Fruit fly (Drosophila melanogaster) whole organism, embryonic: Measurements from ENCODE around the gene Ptp10D.
A peak's percentile ranks its signal among the peaks of the same experiment; 100 is the strongest.

Experiments
- ATbp ChIP-seq: fragments of 200-800 bp; sonication (Bioruptor generic); optimal IDR thresholded peaks from 2 replicates; lab custom pipeline; 2017; ENCODE audit warnings: missing biosample characterization, mild to moderate bottlenecking, missing genetic modification characterization, missing genetic modification reagents
- Ada2b ChIP-seq: fragments of 200-800 bp; sonication (Bioruptor generic); IDR thresholded peaks from 2 replicates; pipeline ENCODE4 v1.3.6; 2022; ENCODE audit warnings: missing biosample characterization, missing genetic modification characterization
- Bgb ChIP-seq: fragments of 200-800 bp; sonication (Bioruptor generic); IDR thresholded peaks from 2 replicates; pipeline ENCODE4 v1.3.6; 2022; ENCODE audit warnings: missing biosample characterization, missing genetic modification characterization; ENCODE audit not compliant: partially characterized antibody
- CG1024 ChIP-seq: fragments of 200-800 bp; sonication (Bioruptor generic); IDR thresholded peaks from 2 replicates; pipeline ENCODE4 v1.3.6; 2022; ENCODE audit warnings: missing biosample characterization, missing genetic modification characterization
- CG10366 ChIP-seq: fragments of 200-800 bp; sonication (Bioruptor generic); IDR thresholded peaks from 2 replicates; pipeline ENCODE4 v1.3.6; 2022; ENCODE audit warnings: missing biosample characterization, missing genetic modification characterization
- CG11695 ChIP-seq: fragments of 200-800 bp; sonication (Bioruptor generic); IDR thresholded peaks from 3 replicates; pipeline ENCODE4 v1.3.6; 2022; ENCODE audit warnings: missing biosample characterization, missing genetic modification characterization
- CG17361 ChIP-seq: fragments of 200-800 bp; sonication (Bioruptor generic); IDR thresholded peaks from 3 replicates; pipeline ENCODE4 v1.3.6; 2022; ENCODE audit warnings: missing biosample characterization, missing genetic modification characterization
- CG2202 ChIP-seq: fragments of 200-800 bp; sonication (Bioruptor generic); optimal IDR thresholded peaks from 2 replicates; lab custom pipeline; 2018; ENCODE audit warnings: missing biosample characterization, mild to moderate bottlenecking, missing genetic modification characterization
- CG2678 ChIP-seq: fragments of 200-800 bp; sonication (Bioruptor generic); optimal IDR thresholded peaks from 3 replicates; lab custom pipeline; 2019; ENCODE audit warnings: missing biosample characterization, mild to moderate bottlenecking, missing genetic modification characterization, moderate library complexity
- CG30431 ChIP-seq: fragments of 200-800 bp; sonication (Bioruptor generic); optimal IDR thresholded peaks from 2 replicates; lab custom pipeline; 2017; ENCODE audit warnings: missing biosample characterization, missing genetic modification characterization
- CG32767 ChIP-seq: fragments of 200-800 bp; sonication (Bioruptor generic); IDR thresholded peaks from 2 replicates; pipeline ENCODE4 v1.3.6; 2022; ENCODE audit warnings: missing biosample characterization, missing genetic modification characterization
- CG3281 ChIP-seq: fragments of 200-800 bp; sonication (Bioruptor generic); optimal IDR thresholded peaks from 3 replicates; lab custom pipeline; 2017; ENCODE audit warnings: missing biosample characterization, mild to moderate bottlenecking, missing genetic modification characterization
- CG3407 ChIP-seq: fragments of 200-800 bp; sonication (Bioruptor generic); optimal IDR thresholded peaks from 2 replicates; lab custom pipeline; 2018; ENCODE audit warnings: missing biosample characterization, mild to moderate bottlenecking, missing genetic modification characterization
- CG34376 ChIP-seq: fragments of 200-800 bp; sonication (Bioruptor generic); optimal IDR thresholded peaks from 2 replicates; lab custom pipeline; 2018; ENCODE audit warnings: missing biosample characterization, mild to moderate bottlenecking, missing genetic modification characterization
- CG7372 ChIP-seq: fragments of 200-800 bp; sonication (Bioruptor generic); IDR thresholded peaks from 2 replicates; pipeline ENCODE4 v1.3.6; 2022; ENCODE audit warnings: missing biosample characterization, missing genetic modification characterization
- CG7556 ChIP-seq: fragments of 200-800 bp; sonication (Bioruptor generic); optimal IDR thresholded peaks from 2 replicates; lab custom pipeline; 2017; ENCODE audit warnings: missing biosample characterization, mild to moderate bottlenecking, missing genetic modification characterization
- CG9932 ChIP-seq: fragments of 200-800 bp; sonication (Bioruptor generic); IDR thresholded peaks from 2 replicates; pipeline ENCODE4 v1.3.6; 2022; ENCODE audit warnings: missing biosample characterization, missing genetic modification characterization
- Doc3 ChIP-seq: fragments of 200-800 bp; sonication (Bioruptor generic); IDR thresholded peaks from 3 replicates; pipeline ENCODE4 v1.3.6; 2022; ENCODE audit warnings: missing biosample characterization, missing genetic modification characterization; ENCODE audit not compliant: partially characterized antibody
- Fer2 ChIP-seq: fragments of 200-800 bp; sonication (Bioruptor generic); optimal IDR thresholded peaks from 2 replicates; lab custom pipeline; 2018; ENCODE audit warnings: missing biosample characterization, mild to moderate bottlenecking, missing genetic modification characterization, moderate library complexity
- Fer3 ChIP-seq: fragments of 200-800 bp; sonication (Bioruptor generic); optimal IDR thresholded peaks from 2 replicates; lab custom pipeline; 2018; ENCODE audit warnings: missing biosample characterization, mild to moderate bottlenecking, missing genetic modification characterization, moderate library complexity
- Gug ChIP-seq: fragments of 200-800 bp; sonication (Bioruptor generic); IDR thresholded peaks from 4 replicates; pipeline ENCODE4 v1.3.6; 2022; ENCODE audit warnings: missing biosample characterization, missing genetic modification characterization
- HLH3B ChIP-seq: fragments of 200-800 bp; sonication (Bioruptor generic); IDR thresholded peaks from 2 replicates; pipeline ENCODE4 v1.3.6; 2022; ENCODE audit warnings: missing biosample characterization, missing genetic modification characterization
- HLH54F ChIP-seq: fragments of 200-800 bp; sonication (Bioruptor generic); optimal IDR thresholded peaks from 3 replicates; lab custom pipeline; 2016; ENCODE audit warnings: missing biosample characterization, missing genetic modification characterization
- HLHmδ ChIP-seq: fragments of 200-800 bp; sonication (Bioruptor generic); optimal IDR thresholded peaks from 2 replicates; lab custom pipeline; 2018; ENCODE audit warnings: missing biosample characterization, mild to moderate bottlenecking, missing genetic modification characterization, moderate library complexity
- Hr78 ChIP-seq, 2 experiments: fragments of 200-800 bp in 1 of 2; fragments of >200 bp in 1 of 2; sonication (Bioruptor generic) in 1 of 2; optimal IDR thresholded peaks; 2 replicates each; lab custom pipeline; 2017 to 2019; ENCODE audit warnings: missing biosample characterization in 2 of 2, missing genetic modification characterization in 2 of 2, mild to moderate bottlenecking in 1 of 2, moderate library complexity in 1 of 2
- Lhr ChIP-seq: fragments of 200-800 bp; sonication (Bioruptor generic); optimal IDR thresholded peaks from 3 replicates; lab custom pipeline; 2017; ENCODE audit warnings: mild to moderate bottlenecking, missing biosample characterization, missing genetic modification reagents, missing genetic modification characterization
- MTF-1 ChIP-seq: fragments of 200-800 bp; sonication (Bioruptor generic); optimal IDR thresholded peaks from 2 replicates; lab custom pipeline; 2018; ENCODE audit warnings: missing biosample characterization, mild to moderate bottlenecking, missing genetic modification characterization, borderline replicate concordance
- Meics ChIP-seq: fragments of 200-800 bp; sonication (Bioruptor generic); optimal IDR thresholded peaks from 2 replicates; lab custom pipeline; 2017; ENCODE audit warnings: missing biosample characterization, mild to moderate bottlenecking, missing genetic modification characterization
- Myb ChIP-seq: fragments of 200-800 bp; sonication (Bioruptor generic); optimal IDR thresholded peaks from 2 replicates; lab custom pipeline; 2016; ENCODE audit warnings: missing biosample characterization, missing genetic modification characterization
- Opbp ChIP-seq: fragments of 200-800 bp; sonication (Bioruptor generic); IDR thresholded peaks from 3 replicates; pipeline ENCODE4 v1.3.6; 2022; ENCODE audit warnings: missing biosample characterization, missing genetic modification characterization; ENCODE audit not compliant: partially characterized antibody
- Sin3A ChIP-seq: fragments of >200 bp; optimal IDR thresholded peaks from 2 replicates; lab custom pipeline; 2018
- Six4 ChIP-seq: fragments of 200-800 bp; sonication (Bioruptor generic); optimal IDR thresholded peaks from 2 replicates; lab custom pipeline; 2016; ENCODE audit warnings: missing biosample characterization, missing genetic modification characterization
- br ChIP-seq: fragments of >200 bp; optimal IDR thresholded peaks from 2 replicates; lab custom pipeline; 2017
- cad ChIP-seq: fragments of >200 bp; optimal IDR thresholded peaks from 2 replicates; lab custom pipeline; 2017; ENCODE audit warnings: missing biosample characterization, missing genetic modification characterization
- chif ChIP-seq, 2 experiments: fragments of 200-800 bp; sonication (Bioruptor generic); optimal IDR thresholded peaks; 3 replicates each; lab custom pipeline; 2016; ENCODE audit warnings: missing biosample characterization in 2 of 2, missing genetic modification characterization in 2 of 2
- chn ChIP-seq: fragments of 200-800 bp; sonication (Bioruptor generic); optimal IDR thresholded peaks from 2 replicates; lab custom pipeline; 2016; ENCODE audit warnings: missing biosample characterization, missing genetic modification characterization
- crol ChIP-seq: fragments of 200-800 bp; sonication (Bioruptor generic); IDR thresholded peaks from 2 replicates; pipeline ENCODE4 v1.3.6; 2022; ENCODE audit warnings: missing biosample characterization, missing genetic modification characterization
- da ChIP-seq: fragments of 200-800 bp; sonication (Bioruptor generic); optimal IDR thresholded peaks from 2 replicates; lab custom pipeline; 2016; ENCODE audit warnings: missing biosample characterization, missing genetic modification characterization
- dm ChIP-seq: fragments of 200-800 bp; sonication (Bioruptor generic); optimal IDR thresholded peaks from 3 replicates; lab custom pipeline; 2016; ENCODE audit warnings: missing biosample characterization, missing genetic modification characterization
- fd64A ChIP-seq: fragments of 200-800 bp; sonication (Bioruptor generic); optimal IDR thresholded peaks from 3 replicates; lab custom pipeline; 2018; ENCODE audit warnings: missing biosample characterization, mild to moderate bottlenecking, missing genetic modification characterization
- gcm2 ChIP-seq: fragments of 200-800 bp; sonication (Bioruptor generic); optimal IDR thresholded peaks from 2 replicates; lab custom pipeline; 2016; ENCODE audit warnings: missing biosample characterization, missing genetic modification characterization
- gfzf ChIP-seq: fragments of 200-800 bp; sonication (Bioruptor generic); optimal IDR thresholded peaks from 2 replicates; lab custom pipeline; 2016; ENCODE audit warnings: missing biosample characterization, mild to moderate bottlenecking, missing genetic modification characterization, moderate library complexity
- gt ChIP-seq: fragments of 200-800 bp; sonication (Bioruptor generic); IDR thresholded peaks from 2 replicates; pipeline ENCODE4 v1.3.6; 2022; ENCODE audit warnings: missing biosample characterization, missing genetic modification characterization
- ken ChIP-seq: fragments of 200-800 bp; sonication (Bioruptor generic); IDR thresholded peaks from 3 replicates; pipeline ENCODE4 v1.3.6; 2022; ENCODE audit warnings: missing biosample characterization, missing genetic modification characterization
- luna ChIP-seq: fragments of 200-800 bp; sonication (Bioruptor generic); optimal IDR thresholded peaks from 2 replicates; lab custom pipeline; 2016; ENCODE audit warnings: missing biosample characterization, missing genetic modification characterization
- mirr ChIP-seq: fragments of 200-800 bp; sonication (Bioruptor generic); optimal IDR thresholded peaks from 3 replicates; lab custom pipeline; 2018; ENCODE audit warnings: missing biosample characterization, mild to moderate bottlenecking, missing genetic modification characterization
- nerfin-1 ChIP-seq: fragments of 200-800 bp; sonication (Bioruptor generic); optimal IDR thresholded peaks from 3 replicates; lab custom pipeline; 2019; ENCODE audit warnings: missing biosample characterization, mild to moderate bottlenecking, missing genetic modification characterization, moderate library complexity
- nmo ChIP-seq: fragments of 200-800 bp; sonication (Bioruptor generic); optimal IDR thresholded peaks from 2 replicates; lab custom pipeline; 2018; ENCODE audit warnings: missing biosample characterization, mild to moderate bottlenecking, missing genetic modification characterization, moderate library complexity
- pfk ChIP-seq: fragments of 200-800 bp; sonication (Bioruptor generic); optimal IDR thresholded peaks from 2 replicates; lab custom pipeline; 2018; ENCODE audit warnings: missing biosample characterization, mild to moderate bottlenecking, missing genetic modification characterization, moderate library complexity
- pzg ChIP-seq: fragments of 200-800 bp; sonication (Bioruptor generic); optimal IDR thresholded peaks from 3 replicates; lab custom pipeline; 2018; ENCODE audit warnings: missing biosample characterization, mild to moderate bottlenecking, missing genetic modification characterization, moderate library complexity
- stwl ChIP-seq: fragments of 200-800 bp; sonication (Bioruptor generic); optimal IDR thresholded peaks from 3 replicates; lab custom pipeline; 2018; ENCODE audit warnings: missing biosample characterization, mild to moderate bottlenecking, missing genetic modification characterization, moderate library complexity

Ptp10D gene

DNA sequence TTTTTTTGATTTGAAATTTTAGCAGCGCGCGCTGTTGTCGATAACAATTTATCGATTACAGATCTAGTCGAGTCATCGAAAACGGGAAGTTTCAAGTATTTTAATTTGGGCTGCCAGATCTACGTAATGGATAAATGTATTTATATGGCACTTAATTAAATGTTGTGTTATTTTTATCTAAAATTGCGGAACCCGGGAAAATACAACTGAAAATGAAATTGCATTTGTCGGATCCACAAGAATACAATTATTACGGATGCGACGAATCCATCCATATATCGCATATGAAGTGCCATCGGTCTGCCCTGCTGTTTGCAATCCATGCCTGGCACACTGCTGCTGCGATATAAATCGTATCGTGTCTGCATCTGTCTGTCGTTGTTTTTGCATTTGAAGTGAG is 98.3 kb downstream of the Ptp10D start, which contains the start of gene Tango10 (continued):
- TF ChIP-seq Six4 (GFP tag; lab: Kevin White, UChicago): no peak
- TF ChIP-seq Gug (GFP tag; lab: Robert Waterston, UW): no peak; the same call in 3 of the 4 replicates
- peak; percentile 47 for TF ChIP-seq gfzf (GFP tag; lab: Kevin White, UChicago)
- TF ChIP-seq CG2202: no peak
- TF ChIP-seq CG7556 (GFP tag; lab: Kevin White, UChicago): peak; percentile 23
- TF ChIP-seq Lhr (GFP tag; lab: Kevin White, UChicago): peak; percentile 2
- no peak for TF ChIP-seq CG11695 (GFP tag; lab: Robert Waterston, UW)
- TF ChIP-seq luna (GFP tag; lab: Kevin White, UChicago): no peak
- TF ChIP-seq chn (GFP tag; lab: Kevin White, UChicago): peak; percentile 23
- peak; percentile 34 for TF ChIP-seq Meics (GFP tag; lab: Kevin White, UChicago)
- TF ChIP-seq Fer3 (tag; lab: Kevin White, UChicago): peak; percentile 20
- peak; percentile 72 for TF ChIP-seq pzg (GFP tag; lab: Kevin White, UChicago)
- TF ChIP-seq br (lab: Kevin White, UChicago): no peak
- peak; percentile 1 to 26 for TF ChIP-seq chif (GFP tag; optimal IDR thresholded peaks at IDR 0.05; lab: Kevin White, UChicago)
- TF ChIP-seq CG30431 (GFP tag; lab: Kevin White, UChicago): no peak
- peak; percentile 60; the same call in 2 of the 3 replicates for TF ChIP-seq Opbp (GFP tag; lab: Robert Waterston, UW)
- no peak for TF ChIP-seq ATbp (GFP tag; lab: Kevin White, UChicago)
- peak; percentile 45; the same call in 2 of the 3 replicates for TF ChIP-seq CG17361 (GFP tag; lab: Robert Waterston, UW)
- TF ChIP-seq gcm2 (GFP tag; lab: Kevin White, UChicago): peak; percentile 21
- TF ChIP-seq Fer2 (tag; lab: Kevin White, UChicago): no peak
- TF ChIP-seq CG34376: peak; percentile 20
- peak; percentile 60 for TF ChIP-seq nmo (GFP tag; lab: Kevin White, UChicago)
- TF ChIP-seq Doc3 (GFP tag; lab: Robert Waterston, UW): peak; percentile 83
- peak; percentile 51 for TF ChIP-seq nerfin-1 (tag; lab: Kevin White, UChicago)
- TF ChIP-seq HLH3B (GFP tag; lab: Robert Waterston, UW): peak; percentile 58
- TF ChIP-seq ken (GFP tag; lab: Robert Waterston, UW): peak; percentile 66; the same call in 2 of the 3 replicates
- TF ChIP-seq Ada2b (GFP tag; lab: Robert Waterston, UW): 0 out of 2 replicates have a peak, but pooled peaks have one; percentile 24
- TF ChIP-seq cad (GFP tag; lab: Kevin White, UChicago): no peak
- TF ChIP-seq HLH54F: peak; percentile 61
- TF ChIP-seq mirr (GFP tag; lab: Kevin White, UChicago): no peak
- peak; percentile 25; the same call in 1 of the 2 replicates for TF ChIP-seq CG32767 (GFP tag; lab: Robert Waterston, UW)
- TF ChIP-seq crol (GFP tag; lab: Robert Waterston, UW): no peak
- TF ChIP-seq fd64A (GFP tag; lab: Kevin White, UChicago): no peak
- TF ChIP-seq CG3407 (GFP tag; lab: Kevin White, UChicago): no peak
- TF ChIP-seq Hr78 (GFP tag; optimal IDR thresholded peaks at IDR 0.05; lab: Kevin White, UChicago): no peak
- TF ChIP-seq CG9932 (GFP tag; lab: Robert Waterston, UW): peak; percentile 77
- no peak for TF ChIP-seq da (GFP tag; lab: Kevin White, UChicago)
- no peak for TF ChIP-seq pfk
- TF ChIP-seq CG7372: peak; percentile 41; the same call in 1 of the 2 replicates
- TF ChIP-seq gt (GFP tag; lab: Robert Waterston, UW): no peak
- TF ChIP-seq Bgb (GFP tag; lab: Robert Waterston, UW): peak; percentile 84
- peak; percentile 61 for TF ChIP-seq CG3281 (GFP tag; lab: Kevin White, UChicago)
- peak; percentile 61 for TF ChIP-seq Myb (GFP tag; lab: Kevin White, UChicago)
- TF ChIP-seq CG2678 (tag; lab: Kevin White, UChicago): no peak
- TF ChIP-seq MTF-1 (GFP tag; lab: Kevin White, UChicago): no peak
- TF ChIP-seq dm (GFP tag; lab: Kevin White, UChicago): peak; percentile 72
- TF ChIP-seq HLHmδ (GFP tag; lab: Kevin White, UChicago): no peak
- TF ChIP-seq CG10366 (GFP tag; lab: Robert Waterston, UW): peak; percentile 52
- no peak for TF ChIP-seq CG1024 (GFP tag; lab: Robert Waterston, UW)
- TF ChIP-seq Sin3A (lab: Kevin White, UChicago): peak; percentile 64
- TF ChIP-seq stwl (tag; lab: Kevin White, UChicago): peak; percentile 44
